Worm (Caenorhabditis elegans): Measurements from ENCODE around the gene sra-1.

The sra-1 gene

ce11 chrII:9518781-9519180 lies 2.7 kb downstream of the sra-1 start, which contains the start of the genes sfxn-1.1 and AH6.3:
Gene sfxn-1.1 (minus strand): TSS chrII:9518881.
Gene AH6.3 (plus strand): TSS chrII:9519055.
- no peak for TF ChIP-seq R02D3.7 (tag; optimal IDR thresholded peaks at IDR 0.05)
- no peak for TF ChIP-seq nhr-11 (tag; optimal IDR thresholded peaks at IDR 0.05)
- no peak for TF ChIP-seq egl-5 (tag; optimal IDR thresholded peaks at IDR 0.05)
- no peak for TF ChIP-seq nhr-67 (tag; optimal IDR thresholded peaks at IDR 0.05)
- no peak for TF ChIP-seq zag-1 (tag; optimal IDR thresholded peaks at IDR 0.05)
- TF ChIP-seq sea-2 (GFP tag; optimal IDR thresholded peaks at IDR 0.05): no peak
- TF ChIP-seq snpc-4 (tag; optimal IDR thresholded peaks at IDR 0.05): no peak
- TF ChIP-seq pha-4 (tag; optimal IDR thresholded peaks at IDR 0.05): no peak
- TF ChIP-seq pqm-1 (tag; optimal IDR thresholded peaks at IDR 0.05): no peak
- no peak for TF ChIP-seq fkh-2 (tag; optimal IDR thresholded peaks at IDR 0.05)

DNA sequence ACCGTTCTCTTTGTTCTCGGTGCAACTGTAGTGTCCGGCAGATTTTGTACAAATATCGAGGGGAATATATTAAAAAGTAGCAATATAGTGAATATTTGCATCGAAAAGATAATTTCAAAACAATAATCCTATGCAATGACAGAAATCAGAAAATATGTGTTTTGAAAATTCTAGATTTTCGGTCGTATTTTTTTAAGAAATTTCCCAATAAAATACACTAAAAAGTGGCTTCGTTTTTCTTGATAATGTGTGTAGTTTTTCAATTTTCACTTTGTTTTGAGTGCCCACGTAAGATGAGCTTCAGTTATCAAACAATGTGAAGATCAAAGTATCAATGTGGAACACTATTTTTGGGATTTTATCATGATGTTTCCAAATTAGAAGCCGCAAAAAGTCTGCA lies 4.6 kb downstream of the sra-1 start, which contains the start of gene gcy-1:
Gene gcy-1, minus strand, starts transcription at position 101 of the 400 bp plus-strand sequence.
- TF ChIP-seq ceh-28 (tag; optimal IDR thresholded peaks at IDR 0.05): no peak
- no peak for TF ChIP-seq nhr-76 (tag; optimal IDR thresholded peaks at IDR 0.05)
- no peak for TF ChIP-seq ZK546.5 (tag; optimal IDR thresholded peaks at IDR 0.05)
- no peak for TF ChIP-seq zag-1 (tag; optimal IDR thresholded peaks at IDR 0.05)
- TF ChIP-seq aly-2 (tag; optimal IDR thresholded peaks at IDR 0.05): no peak
- TF ChIP-seq unc-39 (tag; optimal IDR thresholded peaks at IDR 0.05): no peak
- TF ChIP-seq ceh-9 (tag; optimal IDR thresholded peaks at IDR 0.05): no peak
- TF ChIP-seq egl-27 (tag; optimal IDR thresholded peaks at IDR 0.05): no peak
- no peak for TF ChIP-seq mdl-1 (tag; optimal IDR thresholded peaks at IDR 0.05)
- no peak for TF ChIP-seq daf-12 (tag; optimal IDR thresholded peaks at IDR 0.05)
- TF ChIP-seq eor-1 (tag; optimal IDR thresholded peaks at IDR 0.05): no peak
- no peak for TF ChIP-seq unc-62 (GFP tag; optimal IDR thresholded peaks at IDR 0.05)

DNA sequence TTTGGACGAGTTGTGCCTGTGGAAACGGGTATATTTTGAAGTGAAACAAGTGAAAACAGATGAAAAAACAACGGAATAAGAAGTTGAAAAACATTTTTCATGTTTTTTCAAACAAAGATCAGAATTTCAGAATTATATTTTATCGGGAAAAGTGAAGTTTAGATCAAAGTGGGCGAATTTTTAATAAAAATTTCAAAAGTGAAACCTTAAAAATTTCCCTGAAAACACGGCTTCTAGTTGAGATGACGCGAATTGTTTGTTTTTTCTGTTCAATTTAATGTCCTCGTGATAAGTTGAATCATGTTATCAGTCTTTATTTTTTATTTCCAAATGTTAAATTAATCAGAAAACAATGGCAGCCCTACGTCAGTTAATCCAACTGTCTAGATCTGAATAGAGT lies 14.3 kb downstream of the sra-1 start, which contains the start of gene gcy-3:
Gene gcy-3, minus strand, starts transcription at position 101 of the 400 bp plus-strand sequence.
- TF ChIP-seq fos-1 (tag; optimal IDR thresholded peaks at IDR 0.05) (no peak), tbx-2 (tag; optimal IDR thresholded peaks at IDR 0.05) (no peak), mml-1 (tag; optimal IDR thresholded peaks at IDR 0.05) (no peak), pha-4 (tag; optimal IDR thresholded peaks at IDR 0.05) (no peak), zag-1 (tag; optimal IDR thresholded peaks at IDR 0.05) (no peak), hmg-11 (tag; optimal IDR thresholded peaks at IDR 0.05) (no peak), unc-62 (GFP tag; optimal IDR thresholded peaks at IDR 0.05) (no peak), skn-1 (tag; optimal IDR thresholded peaks at IDR 0.05) (no peak), elt-1 (tag; optimal IDR thresholded peaks at IDR 0.05) (no peak)

DNA sequence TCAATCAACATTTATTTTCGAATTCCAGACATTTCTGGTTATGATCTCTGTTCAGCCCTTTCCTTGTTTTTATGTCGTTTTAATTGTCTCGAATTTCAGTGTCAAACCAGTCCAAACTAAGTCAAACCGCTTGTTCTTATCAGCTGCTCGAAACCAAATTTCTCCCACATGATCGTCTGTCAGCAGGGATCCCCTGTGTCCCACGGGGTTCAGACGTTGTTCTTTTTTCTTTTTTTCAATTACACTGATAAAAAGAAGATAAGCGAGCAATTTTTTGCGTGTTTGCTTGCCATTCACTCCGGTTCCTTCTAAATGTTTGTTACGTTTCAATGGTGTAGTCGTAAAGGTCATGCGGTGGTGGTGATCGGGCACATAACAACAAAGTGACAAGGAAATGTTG lies 19.5 kb downstream of the sra-1 start:
- TF ChIP-seq pqm-1 (tag; optimal IDR thresholded peaks at IDR 0.05) (peak; percentile 78), nhr-76 (tag; optimal IDR thresholded peaks at IDR 0.05) (no peak), elt-2 (tag; optimal IDR thresholded peaks at IDR 0.05) (peak; percentile 98), lin-39 (tag; optimal IDR thresholded peaks at IDR 0.05) (no peak), ama-1 (optimal IDR thresholded peaks at IDR 0.05) (no peak), unc-62 (GFP tag; optimal IDR thresholded peaks at IDR 0.05) (no peak), nhr-23 (tag; optimal IDR thresholded peaks at IDR 0.05) (no peak), jun-1 (tag; optimal IDR thresholded peaks at IDR 0.05) (peak; percentile 78), nhr-12 (tag; optimal IDR thresholded peaks at IDR 0.05) (no peak), pha-4 (tag; optimal IDR thresholded peaks at IDR 0.05) (peak; percentile 68), lin-15B (tag; optimal IDR thresholded peaks at IDR 0.05) (no peak), egl-27 (tag; optimal IDR thresholded peaks at IDR 0.05) (no peak)

- TF ChIP-seq nfya-1 (tag; optimal IDR thresholded peaks at IDR 0.05; ENCODE audit: insufficient read depth) (no peak), nhr-43 (tag; optimal IDR thresholded peaks at IDR 0.05; ENCODE audit: poor library complexity, severe bottlenecking) (no peak), pha-4 (tag; optimal IDR thresholded peaks at IDR 0.05) (peak; percentile 76), unc-39 (tag; optimal IDR thresholded peaks at IDR 0.05) (no peak), lin-39 (tag; optimal IDR thresholded peaks at IDR 0.05) (no peak), ztf-11 (tag; optimal IDR thresholded peaks at IDR 0.05) (no peak), elt-2 (tag; optimal IDR thresholded peaks at IDR 0.05) (peak; percentile 99), elt-1 (tag; optimal IDR thresholded peaks at IDR 0.05) (no peak), jun-1 (tag; optimal IDR thresholded peaks at IDR 0.05) (peak; percentile 60), pqm-1 (tag; optimal IDR thresholded peaks at IDR 0.05) (peak; percentile 99), nhr-11 (tag; optimal IDR thresholded peaks at IDR 0.05) (no peak), mdl-1 (tag; optimal IDR thresholded peaks at IDR 0.05) (no peak)
These were observed 20.5 kb downstream of the sra-1 start for ce11 chrII:9500926-9501325.
